Worm (Caenorhabditis elegans) whole organism, L3 larva: ENCODE results near the gene F35C11.5.

Experiments used
- R02D3.7 ChIP-seq: fragments of 150-350 bp; optimal IDR thresholded peaks from 2 replicates; lab custom pipeline; 2014; ENCODE audit warnings: missing biosample characterization, missing genetic modification characterization
- ZK546.5 ChIP-seq: sonication (generic microtip); optimal IDR thresholded peaks from 2 replicates; lab custom pipeline; 2017; ENCODE audit warnings: missing biosample characterization, missing genetic modification characterization
- aly-2 ChIP-seq: fragments of 150-350 bp; optimal IDR thresholded peaks from 2 replicates; lab custom pipeline; 2014; ENCODE audit warnings: missing biosample characterization, missing genetic modification characterization
- ama-1 ChIP-seq: fragments of 150-350 bp; optimal IDR thresholded peaks from 2 replicates; lab custom pipeline; 2018
- ceh-28 ChIP-seq: fragments of 150-350 bp; optimal IDR thresholded peaks from 2 replicates; lab custom pipeline; 2014; ENCODE audit warnings: missing biosample characterization, missing genetic modification reagents, missing genetic modification characterization
- ceh-9 ChIP-seq: sonication (generic microtip); optimal IDR thresholded peaks from 2 replicates; lab custom pipeline; 2018; ENCODE audit warnings: missing biosample characterization, missing genetic modification characterization
- daf-12 ChIP-seq: fragments of 150-350 bp; optimal IDR thresholded peaks from 2 replicates; lab custom pipeline; 2014; ENCODE audit warnings: missing biosample characterization, missing genetic modification reagents, missing genetic modification characterization
- egl-5 ChIP-seq: fragments of 150-350 bp; optimal IDR thresholded peaks from 2 replicates; lab custom pipeline; 2017; ENCODE audit warnings: missing biosample characterization, missing genetic modification reagents, missing genetic modification characterization, inconsistent platforms
- elt-1 ChIP-seq: fragments of 150-350 bp; optimal IDR thresholded peaks from 2 replicates; lab custom pipeline; 2014; ENCODE audit warnings: missing biosample characterization, missing genetic modification characterization
- elt-2 ChIP-seq: sonication (generic microtip); optimal IDR thresholded peaks from 2 replicates; lab custom pipeline; 2016; ENCODE audit warnings: missing genetic modification reagents, mild to moderate bottlenecking, missing genetic modification characterization, missing compliant biosample characterization
- elt-3 ChIP-seq, 3 experiments: fragments of 150-350 bp in 1 of 3; sonication (generic microtip) in 2 of 3; optimal IDR thresholded peaks; 2 replicates in 2 of 3; 4 replicates in 1 of 3; lab custom pipeline; 2014 to 2017; ENCODE audit warnings: missing biosample characterization in 3 of 3, missing genetic modification characterization in 3 of 3
- fkh-10 ChIP-seq: sonication (generic microtip); optimal IDR thresholded peaks from 2 replicates; lab custom pipeline; 2017; ENCODE audit warnings: missing biosample characterization, missing genetic modification reagents, missing genetic modification characterization
- fkh-2 ChIP-seq: fragments of 150-350 bp; optimal IDR thresholded peaks from 2 replicates; lab custom pipeline; 2014; ENCODE audit warnings: missing biosample characterization, missing genetic modification reagents, missing genetic modification characterization
- hmg-11 ChIP-seq: sonication (generic microtip); optimal IDR thresholded peaks from 2 replicates; lab custom pipeline; 2016; ENCODE audit warnings: missing genetic modification characterization, missing compliant biosample characterization
- jun-1 ChIP-seq: fragments of 150-350 bp; optimal IDR thresholded peaks from 2 replicates; lab custom pipeline; 2014; ENCODE audit warnings: missing biosample characterization, missing genetic modification reagents, missing genetic modification characterization
- lin-15B ChIP-seq: fragments of 150-350 bp; optimal IDR thresholded peaks from 2 replicates; lab custom pipeline; 2014; ENCODE audit warnings: missing biosample characterization, missing genetic modification characterization
- mml-1 ChIP-seq: fragments of 150-350 bp; sonication (generic microtip); optimal IDR thresholded peaks from 3 replicates; lab custom pipeline; 2014; ENCODE audit warnings: missing biosample characterization, missing genetic modification characterization
- nfya-1 ChIP-seq: sonication (generic microtip); optimal IDR thresholded peaks from 2 replicates; lab custom pipeline; 2017; ENCODE audit warnings: missing genetic modification characterization, mild to moderate bottlenecking, missing compliant biosample characterization, antibody characterized with exemption, moderate library complexity; ENCODE audit not compliant: insufficient read depth
- nhr-11 ChIP-seq: fragments of 150-350 bp; optimal IDR thresholded peaks from 2 replicates; lab custom pipeline; 2014; ENCODE audit warnings: missing biosample characterization, missing genetic modification characterization
- nhr-12 ChIP-seq: fragments of 150-350 bp; optimal IDR thresholded peaks from 2 replicates; lab custom pipeline; 2014; ENCODE audit warnings: missing biosample characterization, missing genetic modification characterization
- nhr-23 ChIP-seq: fragments of 150-350 bp; optimal IDR thresholded peaks from 2 replicates; lab custom pipeline; 2014; ENCODE audit warnings: missing biosample characterization, missing genetic modification reagents, missing genetic modification characterization
- nhr-25 ChIP-seq: sonication (generic microtip); optimal IDR thresholded peaks from 2 replicates; lab custom pipeline; 2017; ENCODE audit warnings: missing biosample characterization, missing genetic modification characterization
- nhr-28 ChIP-seq: fragments of 150-350 bp; optimal IDR thresholded peaks from 2 replicates; lab custom pipeline; 2014; ENCODE audit warnings: missing biosample characterization, missing genetic modification characterization
- nhr-43 ChIP-seq: sonication (generic microtip); optimal IDR thresholded peaks from 2 replicates; lab custom pipeline; 2016; ENCODE audit warnings: mild to moderate bottlenecking, missing genetic modification characterization, missing compliant biosample characterization; ENCODE audit not compliant: poor library complexity, severe bottlenecking
- nhr-77 ChIP-seq: fragments of 150-350 bp; optimal IDR thresholded peaks from 2 replicates; lab custom pipeline; 2014; ENCODE audit warnings: missing biosample characterization, missing genetic modification characterization
- pha-4 ChIP-seq: fragments of 150-350 bp; optimal IDR thresholded peaks from 2 replicates; lab custom pipeline; 2014; ENCODE audit warnings: missing biosample characterization, missing genetic modification reagents, missing genetic modification characterization
- pqm-1 ChIP-seq: fragments of 150-350 bp; optimal IDR thresholded peaks from 2 replicates; lab custom pipeline; 2017; ENCODE audit warnings: missing biosample characterization, missing genetic modification characterization, inconsistent platforms
- snpc-4 ChIP-seq: fragments of 150-350 bp; optimal IDR thresholded peaks from 2 replicates; lab custom pipeline; 2014; ENCODE audit warnings: missing biosample characterization, missing genetic modification characterization
- unc-39 ChIP-seq: sonication (generic microtip); optimal IDR thresholded peaks from 4 replicates; lab custom pipeline; 2017; ENCODE audit warnings: missing biosample characterization, missing genetic modification characterization
- zag-1 ChIP-seq: fragments of 150-350 bp; optimal IDR thresholded peaks from 2 replicates; lab custom pipeline; 2014; ENCODE audit warnings: missing biosample characterization, missing genetic modification characterization
- ztf-11 ChIP-seq: fragments of 150-350 bp; optimal IDR thresholded peaks from 2 replicates; lab custom pipeline; 2014; ENCODE audit warnings: missing biosample characterization, missing genetic modification characterization
- ztf-4 ChIP-seq: fragments of 150-350 bp; optimal IDR thresholded peaks from 2 replicates; lab custom pipeline; 2014; ENCODE audit warnings: missing biosample characterization, missing genetic modification characterization

F35C11.5 gene

ce11 chrII:8225347-8225746 is 28.2 kb upstream of the F35C11.5 start:
- TF ChIP-seq elt-1 (tag; lab: Kevin White, UChicago) (peak; percentile 61), egl-5 (no peak)

- no peak for TF ChIP-seq fkh-2
- peak; percentile 26 for TF ChIP-seq nhr-43 (tag; lab: Kevin White, UChicago)
- TF ChIP-seq R02D3.7 (tag; lab: Kevin White, UChicago), result no peak
- TF ChIP-seq ama-1 (lab: Kevin White, UChicago), result peak; percentile 32
- peak; percentile 52 for TF ChIP-seq nhr-25
- TF ChIP-seq nfya-1, result peak; percentile 13
- no peak for TF ChIP-seq aly-2 (tag; lab: Kevin White, UChicago)
- TF ChIP-seq nhr-77 (tag; lab: Kevin White, UChicago), result no peak
These were observed 27.6 kb upstream of the F35C11.5 start for ce11 chrII:8225914-8226313.

ce11 chrII:8226475-8226874 is 27.1 kb upstream of the F35C11.5 start:
- TF ChIP-seq ZK546.5 (tag; lab: Kevin White, UChicago) (no peak), ceh-28 (tag; lab: Kevin White, UChicago) (peak; percentile 22), pqm-1 (tag; lab: Kevin White, UChicago) (peak; percentile 83), nfya-1 (no peak), elt-2 (peak; percentile 95), pha-4 (tag; lab: Kevin White, UChicago) (peak; percentile 68)

- TF ChIP-seq elt-3 (tag; optimal IDR thresholded peaks at IDR 0.05; lab: Kevin White, UChicago), result no peak
- TF ChIP-seq snpc-4 (tag; lab: Kevin White, UChicago), result no peak
- TF ChIP-seq daf-12 (tag; lab: Kevin White, UChicago), result no peak
- no peak for TF ChIP-seq unc-39 (tag; lab: Kevin White, UChicago)
- TF ChIP-seq nhr-77 (tag; lab: Kevin White, UChicago), result no peak
- no peak for TF ChIP-seq fkh-10 (GFP tag; lab: Kevin White, UChicago)
- TF ChIP-seq elt-2, result no peak
These were observed 22.6 kb upstream of the F35C11.5 start, which contains the start of gene M110.9 for ce11 chrII:8230976-8231375. M110.9 (plus strand) TSS chrII:8231276.

- TF ChIP-seq ztf-11 (tag; lab: Kevin White, UChicago) (no peak), pha-4 (tag; lab: Kevin White, UChicago) (no peak), mml-1 (tag; lab: Kevin White, UChicago) (no peak), nhr-12 (no peak), ceh-9 (tag; lab: Kevin White, UChicago) (no peak), ZK546.5 (tag; lab: Kevin White, UChicago) (no peak), nhr-23 (tag; lab: Kevin White, UChicago) (no peak), snpc-4 (tag; lab: Kevin White, UChicago) (no peak), elt-2 (no peak), nhr-11 (tag; lab: Kevin White, UChicago) (no peak), aly-2 (tag; lab: Kevin White, UChicago) (no peak), hmg-11 (tag; lab: Kevin White, UChicago) (no peak), jun-1 (tag; lab: Kevin White, UChicago) (no peak), lin-15B (tag; lab: Kevin White, UChicago) (no peak), nhr-25 (no peak)
These were observed 21.1 kb upstream of the F35C11.5 start, which contains the start of gene M110.7 for ce11 chrII:8232489-8232888. M110.7 (plus strand) TSS chrII:8232789.

- no peak for TF ChIP-seq zag-1 (tag; lab: Kevin White, UChicago)
- no peak for TF ChIP-seq ztf-4 (tag; lab: Kevin White, UChicago)
- no peak for TF ChIP-seq jun-1 (tag; lab: Kevin White, UChicago)
- TF ChIP-seq nhr-11 (tag; lab: Kevin White, UChicago), result no peak
- TF ChIP-seq nfya-1, result no peak
- TF ChIP-seq nhr-25, result no peak
- no peak for TF ChIP-seq nhr-28 (tag; lab: Kevin White, UChicago)
- no peak for TF ChIP-seq R02D3.7 (tag; lab: Kevin White, UChicago)
- no peak for TF ChIP-seq aly-2 (tag; lab: Kevin White, UChicago)
These were observed 15.4 kb upstream of the F35C11.5 start, which contains the start of gene nlp-5 for ce11 chrII:8238155-8238554. nlp-5 (plus strand) TSS chrII:8238455.
